Fruit fly (Drosophila melanogaster) Kc167 (cell line): ENCODE data around the gene ACXB.

Experiments
- Myc ChIP-seq: fragments of >200 bp; optimal IDR thresholded peaks from 2 replicates; lab custom pipeline; 2017; ENCODE audit warnings: missing external identifiers
- Sin3A ChIP-seq: fragments of >200 bp; optimal IDR thresholded peaks from 2 replicates; lab custom pipeline; 2018; ENCODE audit warnings: missing external identifiers
- h ChIP-seq: fragments of >200 bp; optimal IDR thresholded peaks from 3 replicates; lab custom pipeline; 2018; ENCODE audit warnings: missing external identifiers
- insv ChIP-seq: fragments of >200 bp; optimal IDR thresholded peaks from 3 replicates; lab custom pipeline; 2018; ENCODE audit warnings: missing external identifiers
- psq ChIP-seq: fragments of >200 bp; optimal IDR thresholded peaks from 2 replicates; lab custom pipeline; 2017; ENCODE audit warnings: missing external identifiers
- ttk ChIP-seq: sonication (Bioruptor generic); optimal IDR thresholded peaks from 2 replicates; lab custom pipeline; 2017; ENCODE audit warnings: missing external identifiers

dm6 chr2L:12925311-12925710 lies 8.7 kb downstream of the ACXB start, which contains the start of gene ACXE:
- TF ChIP-seq insv (lab: Kevin White, UChicago): no peak
- no peak for TF ChIP-seq h (lab: Kevin White, UChicago)
- no peak for TF ChIP-seq psq
- TF ChIP-seq Sin3A: no peak
- TF ChIP-seq Myc (lab: Kevin White, UChicago): no peak
- TF ChIP-seq ttk (lab: Kevin White, UChicago): no peak
